Fruit fly (Drosophila melanogaster) whole organism, embryonic: ENCODE data around the gene CG10470.
A peak's percentile ranks its signal among the peaks of the same experiment; 100 is the strongest.

Experiments used
- Ada2b ChIP-seq: fragments of 200-800 bp; sonication (Bioruptor generic); IDR thresholded peaks from 2 replicates; pipeline ENCODE4 v1.3.6; 2022; ENCODE audit warnings: missing biosample characterization, missing genetic modification characterization
- Atf6 ChIP-seq: fragments of 200-800 bp; sonication (Bioruptor generic); IDR thresholded peaks from 2 replicates; pipeline ENCODE4 v1.3.6; 2022; ENCODE audit warnings: missing biosample characterization, missing genetic modification characterization
- Bteb2 ChIP-seq: fragments of 200-800 bp; sonication (Bioruptor generic); optimal IDR thresholded peaks from 2 replicates; lab custom pipeline; 2016; ENCODE audit warnings: missing biosample characterization, missing genetic modification characterization
- CG10267 ChIP-seq: fragments of 200-800 bp; sonication (Bioruptor generic); optimal IDR thresholded peaks from 2 replicates; lab custom pipeline; 2018; ENCODE audit warnings: missing biosample characterization, mild to moderate bottlenecking, missing genetic modification characterization, moderate library complexity
- CG10321 ChIP-seq: fragments of 200-800 bp; sonication (Bioruptor generic); IDR thresholded peaks from 2 replicates; pipeline ENCODE4 v1.3.6; 2022; ENCODE audit warnings: missing biosample characterization, missing genetic modification characterization
- CG10543 ChIP-seq: fragments of 200-800 bp; sonication (Bioruptor generic); optimal IDR thresholded peaks from 3 replicates; lab custom pipeline; 2017; ENCODE audit warnings: missing biosample characterization, mild to moderate bottlenecking, missing genetic modification characterization, moderate library complexity
- CG10959 ChIP-seq: fragments of 200-800 bp; sonication (Bioruptor generic); IDR thresholded peaks from 2 replicates; pipeline ENCODE4 v1.3.6; 2022; ENCODE audit warnings: missing biosample characterization, missing genetic modification characterization
- CG11398 ChIP-seq: fragments of 200-800 bp; sonication (Bioruptor generic); optimal IDR thresholded peaks from 2 replicates; lab custom pipeline; 2016; ENCODE audit warnings: missing biosample characterization, missing genetic modification characterization
- CG11560 ChIP-seq: fragments of 200-800 bp; sonication (Bioruptor generic); IDR thresholded peaks from 3 replicates; pipeline ENCODE4 v1.3.6; 2022; ENCODE audit warnings: missing biosample characterization, missing genetic modification characterization
- CG11695 ChIP-seq: fragments of 200-800 bp; sonication (Bioruptor generic); IDR thresholded peaks from 3 replicates; pipeline ENCODE4 v1.3.6; 2022; ENCODE audit warnings: missing biosample characterization, missing genetic modification characterization
- CG12104 ChIP-seq: fragments of 200-800 bp; sonication (Bioruptor generic); optimal IDR thresholded peaks from 3 replicates; lab custom pipeline; 2016; ENCODE audit warnings: missing biosample characterization, missing genetic modification characterization
- CG12659 ChIP-seq: fragments of 200-800 bp; sonication (Bioruptor generic); optimal IDR thresholded peaks from 3 replicates; lab custom pipeline; 2017; ENCODE audit warnings: mild to moderate bottlenecking, missing biosample characterization, missing genetic modification reagents, missing genetic modification characterization
- CG15601 ChIP-seq: fragments of 200-800 bp; sonication (Bioruptor generic); optimal IDR thresholded peaks from 3 replicates; lab custom pipeline; 2019; ENCODE audit warnings: missing biosample characterization, mild to moderate bottlenecking, missing genetic modification characterization, moderate library complexity
- CG15696 ChIP-seq: fragments of 200-800 bp; sonication (Bioruptor generic); optimal IDR thresholded peaks from 2 replicates; lab custom pipeline; 2019; ENCODE audit warnings: missing biosample characterization, mild to moderate bottlenecking, missing genetic modification characterization, moderate library complexity
- CG16863 ChIP-seq: fragments of 200-800 bp; sonication (Bioruptor generic); optimal IDR thresholded peaks from 3 replicates; lab custom pipeline; 2016; ENCODE audit warnings: missing biosample characterization, missing genetic modification characterization
- CG17359 ChIP-seq: fragments of 200-800 bp; sonication (Bioruptor generic); optimal IDR thresholded peaks from 3 replicates; lab custom pipeline; 2018; ENCODE audit warnings: missing biosample characterization, mild to moderate bottlenecking, missing genetic modification characterization, moderate library complexity
- CG1792 ChIP-seq: fragments of 200-800 bp; sonication (Bioruptor generic); optimal IDR thresholded peaks from 2 replicates; lab custom pipeline; 2016; ENCODE audit warnings: missing biosample characterization, missing genetic modification characterization
- CG2202 ChIP-seq: fragments of 200-800 bp; sonication (Bioruptor generic); optimal IDR thresholded peaks from 2 replicates; lab custom pipeline; 2018; ENCODE audit warnings: missing biosample characterization, mild to moderate bottlenecking, missing genetic modification characterization
- CG31388 ChIP-seq: fragments of 200-800 bp; sonication (Bioruptor generic); optimal IDR thresholded peaks from 2 replicates; lab custom pipeline; 2016; ENCODE audit warnings: missing biosample characterization, missing genetic modification characterization
- CG32772 ChIP-seq: fragments of 200-800 bp; sonication (Bioruptor generic); IDR thresholded peaks from 2 replicates; pipeline ENCODE4 v1.3.6; 2022; ENCODE audit warnings: missing biosample characterization, missing genetic modification characterization
- CG3726 ChIP-seq: fragments of 200-800 bp; sonication (Bioruptor generic); IDR thresholded peaks from 3 replicates; pipeline ENCODE4, ENCODE4 v1.3.6; 2022; ENCODE audit warnings: missing biosample characterization, missing genetic modification characterization
- CG3838 ChIP-seq: fragments of 200-800 bp; sonication (Bioruptor generic); optimal IDR thresholded peaks from 3 replicates; lab custom pipeline; 2016; ENCODE audit warnings: missing biosample characterization, missing genetic modification characterization
- CG3847 ChIP-seq: fragments of 200-800 bp; sonication (Bioruptor generic); IDR thresholded peaks from 2 replicates; pipeline ENCODE4 v1.3.6; 2022; ENCODE audit warnings: missing biosample characterization, missing genetic modification characterization
- CG4360 ChIP-seq: fragments of 200-800 bp; sonication (Bioruptor generic); IDR thresholded peaks from 2 replicates; pipeline ENCODE4 v1.3.6; 2022; ENCODE audit warnings: missing biosample characterization, missing genetic modification characterization
- CG6813 ChIP-seq: fragments of 200-800 bp; sonication (Bioruptor generic); optimal IDR thresholded peaks from 2 replicates; lab custom pipeline; 2017; ENCODE audit warnings: missing biosample characterization, missing genetic modification characterization, mild to moderate bottlenecking, moderate library complexity, missing genetic modification reagents
- CG7963 ChIP-seq: fragments of 200-800 bp; sonication (Bioruptor generic); IDR thresholded peaks from 3 replicates; pipeline ENCODE4 v1.3.6; 2022; ENCODE audit warnings: missing biosample characterization, missing genetic modification characterization; ENCODE audit not compliant: partially characterized antibody
- CG9817 ChIP-seq: fragments of 200-800 bp; sonication (Bioruptor generic); optimal IDR thresholded peaks from 2 replicates; lab custom pipeline; 2018; ENCODE audit warnings: missing biosample characterization, mild to moderate bottlenecking, missing genetic modification characterization, moderate library complexity
- Chrac-16 ChIP-seq: fragments of 200-800 bp; sonication (Bioruptor generic); optimal IDR thresholded peaks from 3 replicates; lab custom pipeline; 2016; ENCODE audit warnings: missing biosample characterization, missing genetic modification characterization
- Drgx ChIP-seq: fragments of 200-800 bp; sonication (Bioruptor generic); IDR thresholded peaks from 2 replicates; pipeline ENCODE4 v1.3.6; 2022; ENCODE audit warnings: missing biosample characterization, missing genetic modification characterization
- Gsc ChIP-seq: fragments of 200-800 bp; sonication (Bioruptor generic); IDR thresholded peaks from 2 replicates; pipeline ENCODE4 v1.3.6; 2022; ENCODE audit warnings: missing biosample characterization, missing genetic modification characterization
- HHEX ChIP-seq: fragments of 200-800 bp; sonication (Bioruptor generic); optimal IDR thresholded peaks from 3 replicates; lab custom pipeline; 2017; ENCODE audit warnings: missing biosample characterization, mild to moderate bottlenecking, missing genetic modification characterization, missing genetic modification reagents
- Hmr ChIP-seq: fragments of 200-800 bp; sonication (Bioruptor generic); optimal IDR thresholded peaks from 3 replicates; lab custom pipeline; 2017; ENCODE audit warnings: mild to moderate bottlenecking, missing biosample characterization, missing genetic modification reagents, missing genetic modification characterization
- Max ChIP-seq: fragments of 200-800 bp; sonication (Bioruptor generic); optimal IDR thresholded peaks from 2 replicates; lab custom pipeline; 2016; ENCODE audit warnings: missing biosample characterization, mild to moderate bottlenecking, missing genetic modification characterization
- Myb ChIP-seq: fragments of 200-800 bp; sonication (Bioruptor generic); optimal IDR thresholded peaks from 2 replicates; lab custom pipeline; 2016; ENCODE audit warnings: missing biosample characterization, missing genetic modification characterization
- NC2β ChIP-seq: fragments of 200-800 bp; sonication (Bioruptor generic); optimal IDR thresholded peaks from 2 replicates; lab custom pipeline; 2016; ENCODE audit warnings: missing biosample characterization, missing genetic modification characterization
- Nf-YA ChIP-seq: fragments of 200-800 bp; sonication (Bioruptor generic); IDR thresholded peaks from 2 replicates; pipeline ENCODE4 v1.3.6; 2022; ENCODE audit warnings: missing biosample characterization, missing genetic modification characterization
- Pdp1 ChIP-seq, 2 experiments: fragments of 200-800 bp; sonication (Bioruptor generic); optimal IDR thresholded peaks; 3 replicates each; lab custom pipeline; 2016; ENCODE audit warnings: missing biosample characterization in 2 of 2, missing genetic modification characterization in 2 of 2, mild to moderate bottlenecking in 1 of 2, moderate library complexity in 1 of 2
- abd-A ChIP-seq: fragments of 200-800 bp; sonication (Bioruptor generic); optimal IDR thresholded peaks from 3 replicates; lab custom pipeline; 2019; ENCODE audit warnings: missing biosample characterization, mild to moderate bottlenecking, missing genetic modification characterization, moderate library complexity
- aop ChIP-seq: fragments of 200-800 bp; sonication (Bioruptor generic); IDR thresholded peaks from 2 replicates; pipeline ENCODE4 v1.3.6; 2022; ENCODE audit warnings: missing biosample characterization, missing genetic modification characterization
- bcd ChIP-seq: fragments of 200-800 bp; sonication (Bioruptor generic); optimal IDR thresholded peaks from 2 replicates; lab custom pipeline; 2017; ENCODE audit warnings: missing biosample characterization, mild to moderate bottlenecking, missing genetic modification characterization
- bowl ChIP-seq: fragments of 200-800 bp; sonication (Bioruptor generic); IDR thresholded peaks from 2 replicates; pipeline ENCODE4 v1.3.6; 2022; ENCODE audit warnings: missing biosample characterization, missing genetic modification characterization
- chif ChIP-seq, 2 experiments: fragments of 200-800 bp; sonication (Bioruptor generic); optimal IDR thresholded peaks; 3 replicates each; lab custom pipeline; 2016; ENCODE audit warnings: missing biosample characterization in 2 of 2, missing genetic modification characterization in 2 of 2
- gro ChIP-seq: fragments of 200-800 bp; sonication (Bioruptor generic); optimal IDR thresholded peaks from 2 replicates; lab custom pipeline; 2016; ENCODE audit warnings: missing biosample characterization, missing genetic modification characterization
- h ChIP-seq: fragments of >200 bp; optimal IDR thresholded peaks from 2 replicates; lab custom pipeline; 2017
- jumu ChIP-seq: fragments of 200-800 bp; sonication (Bioruptor generic); optimal IDR thresholded peaks from 3 replicates; lab custom pipeline; 2016; ENCODE audit warnings: missing biosample characterization, missing genetic modification characterization
- lola ChIP-seq, 3 experiments: fragments of >200 bp in 2 of 3; fragments of 200-800 bp in 1 of 3; sonication (Bioruptor generic) in 1 of 3; optimal IDR thresholded peaks; 2 replicates each; lab custom pipeline; 2017 to 2019; ENCODE audit warnings: missing biosample characterization in 3 of 3, missing genetic modification characterization in 3 of 3, mild to moderate bottlenecking in 1 of 3, moderate library complexity in 1 of 3
- nmo ChIP-seq: fragments of 200-800 bp; sonication (Bioruptor generic); optimal IDR thresholded peaks from 2 replicates; lab custom pipeline; 2018; ENCODE audit warnings: missing biosample characterization, mild to moderate bottlenecking, missing genetic modification characterization, moderate library complexity
- oc ChIP-seq: fragments of 200-800 bp; sonication (Bioruptor generic); optimal IDR thresholded peaks from 2 replicates; lab custom pipeline; 2018; ENCODE audit warnings: missing biosample characterization, mild to moderate bottlenecking, missing genetic modification characterization, moderate library complexity
- shn ChIP-seq: fragments of 200-800 bp; sonication (Bioruptor generic); optimal IDR thresholded peaks from 3 replicates; lab custom pipeline; 2016; ENCODE audit warnings: missing biosample characterization, missing genetic modification characterization
- stwl ChIP-seq: fragments of 200-800 bp; sonication (Bioruptor generic); optimal IDR thresholded peaks from 3 replicates; lab custom pipeline; 2018; ENCODE audit warnings: missing biosample characterization, mild to moderate bottlenecking, missing genetic modification characterization, moderate library complexity
- toy ChIP-seq: fragments of 200-800 bp; sonication (Bioruptor generic); IDR thresholded peaks from 2 replicates; pipeline ENCODE4 v1.3.6; 2022; ENCODE audit warnings: missing biosample characterization, missing genetic modification characterization
- trem ChIP-seq: fragments of 200-800 bp; optimal IDR thresholded peaks from 3 replicates; lab custom pipeline; 2019; ENCODE audit warnings: missing biosample characterization, mild to moderate bottlenecking, missing genetic modification characterization, moderate library complexity

The CG10470 gene

DNA sequence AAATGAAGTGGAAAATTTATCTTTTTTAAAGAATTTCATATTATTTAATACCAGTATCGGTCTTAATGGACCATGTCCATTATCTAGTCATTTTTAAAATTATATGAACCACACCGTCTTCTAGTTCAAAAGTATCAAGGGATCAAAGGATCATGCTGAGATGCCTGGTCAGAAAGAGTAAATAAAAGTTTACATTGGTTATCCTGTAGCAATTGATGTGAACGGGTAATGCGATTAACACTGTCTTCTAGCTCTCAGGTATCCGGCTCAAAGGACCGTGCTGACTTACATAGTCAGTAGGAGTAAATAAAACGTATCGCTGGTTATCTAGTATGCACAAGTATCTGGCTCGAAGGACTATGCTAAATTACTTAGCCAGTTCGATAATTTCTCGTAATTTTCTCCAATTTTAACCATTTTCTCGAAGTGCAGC is 29.7 kb upstream of the CG10470 start (continued):
- TF ChIP-seq nmo (GFP tag; lab: Kevin White, UChicago) (peak; percentile 15), gro (GFP tag; lab: Kevin White, UChicago) (no peak), Gsc (GFP tag; lab: Robert Waterston, UW) (no peak), Max (GFP tag; lab: Kevin White, UChicago) (no peak), Hmr (peak; percentile 54), Atf6 (GFP tag; lab: Robert Waterston, UW) (no peak), CG6813 (GFP tag; lab: Kevin White, UChicago) (peak; percentile 8), HHEX (GFP tag; lab: Kevin White, UChicago) (peak; percentile 52), CG3726 (GFP tag; lab: Robert Waterston, UW) (no peak), h (lab: Kevin White, UChicago) (no peak), lola (GFP tag; optimal IDR thresholded peaks at IDR 0.05; lab: Kevin White, UChicago) (peak in 1 of 3 experiments; percentile 15), toy (GFP tag; lab: Robert Waterston, UW) (no peak), aop (no peak), Nf-YA (no peak), CG31388 (no peak), CG15696 (tag; lab: Kevin White, UChicago) (no peak), CG10267 (tag; lab: Kevin White, UChicago) (peak; percentile 14), CG9817 (tag; lab: Kevin White, UChicago) (no peak), CG10321 (GFP tag; lab: Robert Waterston, UW) (no peak), Chrac-16 (GFP tag; lab: Kevin White, UChicago) (no peak)
- TF ChIP-seq, all 482 proteins: peak for 87

dm6 chr2L:19019640-19020039 is 29.2 kb upstream of the CG10470 start:
- no peak for TF ChIP-seq bowl (GFP tag; lab: Robert Waterston, UW)
- no peak for TF ChIP-seq stwl (tag; lab: Kevin White, UChicago)
- TF ChIP-seq Drgx (GFP tag; lab: Robert Waterston, UW): no peak
- no peak for TF ChIP-seq CG15601
- no peak for TF ChIP-seq Myb (GFP tag; lab: Kevin White, UChicago)
- TF ChIP-seq CG4360 (GFP tag; lab: Robert Waterston, UW): 0 out of 2 replicates have a peak, but pooled peaks have one; percentile 8
- no peak for TF ChIP-seq CG3838 (GFP tag; lab: Kevin White, UChicago)
- no peak for TF ChIP-seq CG16863 (GFP tag; lab: Kevin White, UChicago)
- no peak for TF ChIP-seq CG12659
- TF ChIP-seq NC2β (GFP tag; lab: Kevin White, UChicago): no peak
- TF ChIP-seq bcd (GFP tag; lab: Kevin White, UChicago): no peak
- TF ChIP-seq CG10959: no peak
- TF ChIP-seq CG11398 (GFP tag; lab: Kevin White, UChicago): no peak
- TF ChIP-seq CG11695: no peak
- peak; percentile 96 for TF ChIP-seq abd-A (tag; lab: Kevin White, UChicago)
- TF ChIP-seq trem (tag; lab: Kevin White, UChicago): no peak
- TF ChIP-seq CG2202: no peak
- TF ChIP-seq Pdp1 (GFP tag; optimal IDR thresholded peaks at IDR 0.05; lab: Kevin White, UChicago): no peak
- TF ChIP-seq jumu (GFP tag; lab: Kevin White, UChicago): no peak
- no peak for TF ChIP-seq CG7963 (GFP tag; lab: Robert Waterston, UW)
- no peak for TF ChIP-seq CG1792 (GFP tag; lab: Kevin White, UChicago)
- peak; percentile 34 for TF ChIP-seq CG10543
- TF ChIP-seq chif (GFP tag; optimal IDR thresholded peaks at IDR 0.05; lab: Kevin White, UChicago): no peak
- TF ChIP-seq CG12104 (GFP tag; lab: Kevin White, UChicago): no peak
- TF ChIP-seq CG11560 (tag; lab: Robert Waterston, UW): no peak
- TF ChIP-seq CG17359: peak; percentile 41
- TF ChIP-seq shn: no peak
- TF ChIP-seq CG32772 (GFP tag; lab: Robert Waterston, UW): 0 out of 2 replicates have a peak, but pooled peaks have one; percentile 19
- TF ChIP-seq Ada2b (GFP tag; lab: Robert Waterston, UW): no peak
- no peak for TF ChIP-seq oc (tag; lab: Kevin White, UChicago)
- TF ChIP-seq CG3847 (GFP tag; lab: Robert Waterston, UW): no peak
- no peak for TF ChIP-seq Bteb2 (GFP tag; lab: Kevin White, UChicago)
